Worm (Caenorhabditis elegans) whole organism, late embryonic: Measurements from ENCODE around the gene R10H10.7.

Experiments used
- F13H6.1 ChIP-seq: sonication (generic microtip); optimal IDR thresholded peaks from 2 replicates; lab custom pipeline; 2016; ENCODE audit warnings: missing genetic modification characterization, missing compliant biosample characterization
- K02D7.2 ChIP-seq: sonication (generic microtip); optimal IDR thresholded peaks from 2 replicates; lab custom pipeline; 2017; ENCODE audit warnings: mild to moderate bottlenecking, missing genetic modification characterization, missing compliant biosample characterization
- K09A11.1 ChIP-seq: sonication (generic microtip); optimal IDR thresholded peaks from 2 replicates; lab custom pipeline; 2017; ENCODE audit warnings: antibody characterized with exemption, mild to moderate bottlenecking, missing genetic modification characterization, missing compliant biosample characterization; ENCODE audit not compliant: insufficient read depth
- ahr-1 ChIP-seq: sonication (generic microtip); optimal IDR thresholded peaks from 2 replicates; lab custom pipeline; 2016; ENCODE audit warnings: missing genetic modification characterization, missing compliant biosample characterization
- ama-1 ChIP-seq: fragments of 150-350 bp; optimal IDR thresholded peaks from 2 replicates; lab custom pipeline; 2014
- ceh-14 ChIP-seq: sonication (generic microtip); optimal IDR thresholded peaks from 2 replicates; lab custom pipeline; 2016; ENCODE audit warnings: missing genotype, missing genetic modification characterization, missing compliant biosample characterization
- ceh-22 ChIP-seq: sonication (generic microtip); optimal IDR thresholded peaks from 2 replicates; lab custom pipeline; 2017; ENCODE audit warnings: missing biosample characterization, missing genetic modification characterization
- ceh-30 ChIP-seq: fragments of 150-350 bp; optimal IDR thresholded peaks from 2 replicates; lab custom pipeline; 2014; ENCODE audit warnings: missing biosample characterization, missing genetic modification characterization
- ceh-34 ChIP-seq: sonication (generic microtip); optimal IDR thresholded peaks from 2 replicates; lab custom pipeline; 2016; ENCODE audit warnings: mild to moderate bottlenecking, missing genetic modification characterization, missing compliant biosample characterization
- ceh-45 ChIP-seq: fragments of 200-800 bp; sonication (Bioruptor generic); IDR thresholded peaks from 2 replicates; pipeline ENCODE4 v1.3.6; 2022; ENCODE audit warnings: missing genetic modification reagents, missing genetic modification characterization, missing compliant biosample characterization
- ceh-48 ChIP-seq: sonication (generic microtip); optimal IDR thresholded peaks from 2 replicates; lab custom pipeline; 2016; ENCODE audit warnings: missing genetic modification characterization, inconsistent platforms, missing compliant biosample characterization
- ceh-6 ChIP-seq: fragments of 200-800 bp; sonication (Bioruptor generic); optimal IDR thresholded peaks from 2 replicates; lab custom pipeline; 2018; ENCODE audit warnings: mild to moderate bottlenecking, missing genetic modification characterization, missing compliant biosample characterization
- ceh-9 ChIP-seq: sonication (generic microtip); optimal IDR thresholded peaks from 2 replicates; lab custom pipeline; 2016; ENCODE audit warnings: mild to moderate bottlenecking, missing genetic modification characterization, inconsistent platforms, missing compliant biosample characterization
- dve-1 ChIP-seq: sonication (generic microtip); optimal IDR thresholded peaks from 2 replicates; lab custom pipeline; 2017; ENCODE audit warnings: antibody characterized with exemption, mild to moderate bottlenecking, missing genetic modification characterization, missing compliant biosample characterization
- elt-2 ChIP-seq: sonication (generic microtip); optimal IDR thresholded peaks from 2 replicates; lab custom pipeline; 2016; ENCODE audit warnings: missing genetic modification reagents, missing genetic modification characterization, missing compliant biosample characterization
- ets-4 ChIP-seq: sonication (generic microtip); optimal IDR thresholded peaks from 2 replicates; lab custom pipeline; 2016; ENCODE audit warnings: missing genetic modification characterization, missing compliant biosample characterization
- gmeb-2 ChIP-seq: sonication (generic microtip); optimal IDR thresholded peaks from 2 replicates; lab custom pipeline; 2016; ENCODE audit warnings: missing genetic modification characterization, inconsistent platforms, missing compliant biosample characterization
- hlh-15 ChIP-seq: sonication (generic microtip); optimal IDR thresholded peaks from 2 replicates; lab custom pipeline; 2016; ENCODE audit warnings: missing genetic modification characterization, missing compliant biosample characterization
- hlh-30 ChIP-seq: sonication (generic microtip); optimal IDR thresholded peaks from 2 replicates; lab custom pipeline; 2017; ENCODE audit warnings: antibody characterized with exemption, missing genetic modification characterization, missing compliant biosample characterization; ENCODE audit not compliant: insufficient read depth
- hlh-6 ChIP-seq: sonication (generic microtip); optimal IDR thresholded peaks from 2 replicates; lab custom pipeline; 2016; ENCODE audit warnings: missing genotype, missing genetic modification characterization, missing compliant biosample characterization
- hlh-8 ChIP-seq: sonication (generic microtip); optimal IDR thresholded peaks from 2 replicates; lab custom pipeline; 2016; ENCODE audit warnings: missing genotype, missing genetic modification characterization, missing compliant biosample characterization
- lim-6 ChIP-seq: sonication (generic microtip); optimal IDR thresholded peaks from 2 replicates; lab custom pipeline; 2016; ENCODE audit warnings: missing genetic modification characterization, missing compliant biosample characterization
- lin-11 ChIP-seq: fragments of 200-800 bp; sonication (Bioruptor generic); optimal IDR thresholded peaks from 2 replicates; lab custom pipeline; 2018; ENCODE audit warnings: mild to moderate bottlenecking, missing genetic modification characterization, missing compliant biosample characterization
- madf-2 ChIP-seq: sonication (generic microtip); optimal IDR thresholded peaks from 2 replicates; lab custom pipeline; 2017; ENCODE audit warnings: missing genetic modification characterization, missing compliant biosample characterization
- mec-3 ChIP-seq: sonication (generic microtip); optimal IDR thresholded peaks from 2 replicates; lab custom pipeline; 2016; ENCODE audit warnings: borderline replicate concordance, missing genetic modification characterization, missing compliant biosample characterization
- nfya-1 ChIP-seq: sonication (generic microtip); optimal IDR thresholded peaks from 2 replicates; lab custom pipeline; 2017; ENCODE audit warnings: missing genetic modification characterization, mild to moderate bottlenecking, missing compliant biosample characterization, antibody characterized with exemption, moderate library complexity
- pag-3 ChIP-seq: sonication (generic microtip); optimal IDR thresholded peaks from 2 replicates; lab custom pipeline; 2016; ENCODE audit warnings: missing compliant biosample characterization, missing genetic modification characterization, borderline replicate concordance
- pat-9 ChIP-seq: fragments of 200-800 bp; sonication (Bioruptor generic); optimal IDR thresholded peaks from 2 replicates; lab custom pipeline; 2018; ENCODE audit warnings: mild to moderate bottlenecking, missing genetic modification characterization, moderate library complexity, missing compliant biosample characterization
- pha-2 ChIP-seq: sonication (generic microtip); optimal IDR thresholded peaks from 2 replicates; lab custom pipeline; 2017; ENCODE audit warnings: mild to moderate bottlenecking, missing genetic modification characterization, missing compliant biosample characterization
- pqm-1 ChIP-seq: sonication (generic microtip); optimal IDR thresholded peaks from 2 replicates; lab custom pipeline; 2016; ENCODE audit warnings: missing genetic modification characterization, missing compliant biosample characterization
- pros-1 ChIP-seq: fragments of 150-350 bp; optimal IDR thresholded peaks from 2 replicates; lab custom pipeline; 2014; ENCODE audit warnings: missing biosample characterization, missing genetic modification reagents, missing genetic modification characterization
- rnt-1 ChIP-seq: sonication (generic microtip); optimal IDR thresholded peaks from 2 replicates; lab custom pipeline; 2016; ENCODE audit warnings: missing genetic modification characterization, missing compliant biosample characterization
- sox-4 ChIP-seq: sonication (generic microtip); optimal IDR thresholded peaks from 2 replicates; lab custom pipeline; 2017; ENCODE audit warnings: mild to moderate bottlenecking, missing genetic modification characterization, inconsistent platforms, missing compliant biosample characterization
- tbx-7 ChIP-seq: sonication (generic microtip); optimal IDR thresholded peaks from 2 replicates; lab custom pipeline; 2016; ENCODE audit warnings: missing genotype, missing genetic modification characterization, missing compliant biosample characterization
- unc-3 ChIP-seq, 2 experiments: fragments of 200-800 bp in 1 of 2; sonication (Bioruptor generic) in 1 of 2; sonication (generic microtip) in 1 of 2; conservative IDR thresholded peaks in 1 of 2; optimal IDR thresholded peaks in 1 of 2; 2 replicates each; pipeline versions ENCODE4 v1.3.6 to Lab custom; 2016 to 2022; ENCODE audit warnings: missing compliant biosample characterization in 2 of 2, missing genetic modification characterization in 2 of 2, missing genetic modification reagents in 1 of 2
- unc-86 ChIP-seq: sonication (generic microtip); optimal IDR thresholded peaks from 2 replicates; lab custom pipeline; 2016; ENCODE audit warnings: missing genetic modification characterization, missing compliant biosample characterization

The R10H10.7 gene

ce11 chrIV:10429129-10429528 lies 15.4 kb upstream of the R10H10.7 start, which contains the start of gene F13B12.2:
TSS of gene F13B12.2 (minus strand) at chrIV:10429130.
- TF ChIP-seq ceh-30 (tag; lab: Kevin White, UChicago) (no peak), pha-2 (tag; lab: Kevin White, UChicago) (no peak), ceh-14 (no peak), ahr-1 (tag; lab: Kevin White, UChicago) (no peak), ceh-48 (tag; lab: Kevin White, UChicago) (no peak), F13H6.1 (tag; lab: Kevin White, UChicago) (no peak), unc-86 (no peak), ceh-6 (GFP tag; lab: Kevin White, UChicago) (no peak), ceh-34 (tag; lab: Kevin White, UChicago) (no peak), hlh-8 (tag; lab: Kevin White, UChicago) (no peak), hlh-30 (tag; lab: Kevin White, UChicago) (no peak), unc-3 (GFP tag; conservative IDR thresholded peaks at IDR 0.05; lab: Robert Waterston, UW) (no peak), unc-3 (tag; optimal IDR thresholded peaks at IDR 0.05; lab: Kevin White, UChicago) (no peak), lim-6 (no peak), pag-3 (tag; lab: Kevin White, UChicago) (no peak)

ce11 chrIV:10425129-10425528 lies 11.4 kb upstream of the R10H10.7 start:
- peak; percentile 55 for TF ChIP-seq elt-2
- TF ChIP-seq nfya-1 (tag; lab: Kevin White, UChicago): peak; percentile 51
- TF ChIP-seq ahr-1 (tag; lab: Kevin White, UChicago): no peak

DNA sequence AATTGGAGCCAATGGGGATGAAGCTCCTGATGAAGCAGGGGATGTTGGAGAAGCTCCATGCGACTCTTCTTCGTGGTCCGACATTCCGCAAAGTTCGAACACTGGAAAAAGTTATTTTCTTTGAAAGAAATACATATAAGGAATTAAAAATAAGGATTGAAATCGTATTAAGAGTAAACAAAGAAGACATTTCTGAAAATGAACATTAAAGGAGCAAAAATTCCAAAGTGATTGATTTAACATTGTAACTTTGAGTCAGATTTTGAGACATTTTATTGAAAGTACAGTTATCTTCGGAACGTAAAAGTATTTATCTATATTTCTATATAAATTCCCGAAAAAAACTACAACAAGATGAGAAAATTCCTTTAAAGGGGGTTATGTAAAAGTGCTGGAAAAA lies 10.8 kb upstream of the R10H10.7 start, which contains the start of gene F13B12.1:
Gene F13B12.1, minus strand, starts transcription at position 101 of the 400 bp plus-strand sequence.
- TF ChIP-seq ets-4 (tag; lab: Kevin White, UChicago): no peak
- no peak for TF ChIP-seq rnt-1 (tag; lab: Kevin White, UChicago)
- TF ChIP-seq pat-9 (tag; lab: Kevin White, UChicago): no peak
- TF ChIP-seq mec-3: no peak
- TF ChIP-seq sox-4 (tag; lab: Kevin White, UChicago): no peak
- TF ChIP-seq pros-1 (tag; lab: Kevin White, UChicago): no peak
- TF ChIP-seq hlh-6 (tag; lab: Kevin White, UChicago): no peak
- no peak for TF ChIP-seq ceh-6 (GFP tag; lab: Kevin White, UChicago)
- no peak for TF ChIP-seq lim-6
- no peak for TF ChIP-seq K09A11.1 (tag; lab: Kevin White, UChicago)
- no peak for TF ChIP-seq ceh-22 (tag; lab: Kevin White, UChicago)
- TF ChIP-seq dve-1 (tag; lab: Kevin White, UChicago): no peak
- TF ChIP-seq ceh-45: no peak
- TF ChIP-seq madf-2 (tag; lab: Kevin White, UChicago): no peak
- no peak for TF ChIP-seq lin-11 (tag; lab: Kevin White, UChicago)
- TF ChIP-seq gmeb-2: no peak
- TF ChIP-seq ceh-9: no peak

- TF ChIP-seq hlh-15 (tag; lab: Kevin White, UChicago): no peak
- peak; percentile 12 for TF ChIP-seq rnt-1 (tag; lab: Kevin White, UChicago)
- TF ChIP-seq ceh-6 (GFP tag; lab: Kevin White, UChicago): no peak
- no peak for TF ChIP-seq ama-1 (lab: Kevin White, UChicago)
- TF ChIP-seq ceh-9: no peak
- TF ChIP-seq nfya-1 (tag; lab: Kevin White, UChicago): peak; percentile 9
Measured at ce11 chrIV:10422230-10422629, 8.5 kb upstream of the R10H10.7 start.

ce11 chrIV:10421256-10421655 lies 7.5 kb upstream of the R10H10.7 start:
- no peak for TF ChIP-seq ceh-34 (tag; lab: Kevin White, UChicago)
- no peak for TF ChIP-seq pqm-1 (tag; lab: Kevin White, UChicago)
- TF ChIP-seq K02D7.2 (tag; lab: Kevin White, UChicago): no peak
- no peak for TF ChIP-seq tbx-7
